Worm (Caenorhabditis elegans): Measurements from ENCODE around the gene F41B4.3.

DNA sequence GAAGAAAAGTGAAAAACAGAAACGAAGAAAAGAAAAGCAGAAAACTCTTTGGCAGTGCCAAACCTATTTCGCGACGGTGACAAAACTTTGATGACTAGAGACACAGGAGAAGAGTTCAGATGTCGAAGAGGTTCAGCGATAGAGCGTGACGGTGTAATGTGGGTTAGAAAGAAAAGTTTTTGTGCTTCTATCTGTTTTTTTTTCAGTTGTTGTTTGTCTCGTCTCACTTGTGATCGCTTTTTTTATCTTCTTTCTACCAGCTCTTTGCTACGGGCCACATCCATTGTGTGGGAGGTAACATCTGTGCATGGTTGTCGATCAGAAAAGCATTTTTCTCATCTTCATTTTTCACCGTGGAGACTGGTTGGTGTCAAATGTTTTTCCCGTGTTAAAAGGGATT is 10.1 kb downstream of the F41B4.3 start, which contains the start of gene F41B4.1:
- TF ChIP-seq nhr-23 (tag; optimal IDR thresholded peaks at IDR 0.05) (no peak), ceh-16 (tag; optimal IDR thresholded peaks at IDR 0.05) (no peak), lin-39 (tag; optimal IDR thresholded peaks at IDR 0.05) (no peak), Y55F3AM.14 (GFP tag; optimal IDR thresholded peaks at IDR 0.05) (no peak), lin-13 (GFP tag; optimal IDR thresholded peaks at IDR 0.05) (no peak), elt-1 (tag; optimal IDR thresholded peaks at IDR 0.05) (no peak), alr-1 (tag; optimal IDR thresholded peaks at IDR 0.05) (no peak), skn-1 (tag; optimal IDR thresholded peaks at IDR 0.05) (no peak), crh-2 (tag; optimal IDR thresholded peaks at IDR 0.05) (no peak), unc-39 (tag; optimal IDR thresholded peaks at IDR 0.05) (no peak), snpc-4 (tag; optimal IDR thresholded peaks at IDR 0.05) (no peak), unc-62 (GFP tag; optimal IDR thresholded peaks at IDR 0.05) (no peak)
